Worm (Caenorhabditis elegans) whole organism, dauer: ENCODE results near the gene nucl-1.

ENCODE experiments used
- unc-62 ChIP-seq: sonication (generic microtip); optimal IDR thresholded peaks from 2 replicates; lab custom pipeline; 2017; ENCODE audit warnings: missing biosample characterization, missing genetic modification reagents, missing genetic modification characterization

Gene nucl-1

ce11 chrIV:8299636-8300035, 10.3 kb upstream of the nucl-1 start, which contains the start of gene F35H10.6:
TSS of gene F35H10.6 (plus strand) at chrIV:8299936.
- TF ChIP-seq unc-62 (GFP tag; lab: Kevin White, UChicago) = no peak

ce11 chrIV:8297192-8297591, 7.9 kb upstream of the nucl-1 start, which contains the start of gene nprl-3:
TSS of gene nprl-3 (plus strand) at chrIV:8297492.
- TF ChIP-seq unc-62 (GFP tag; lab: Kevin White, UChicago) = no peak

ce11 chrIV:8294650-8295049, 5.3 kb upstream of the nucl-1 start, which contains the start of gene tbce-1:
TSS of gene tbce-1 (plus strand) at chrIV:8294690.
- TF ChIP-seq unc-62 (GFP tag; lab: Kevin White, UChicago) = no peak

ce11 chrIV:8291232-8291631, 1.9 kb upstream of the nucl-1 start, which contains the start of gene K07H8.2:
TSS of gene K07H8.2 (plus strand) at chrIV:8291532.
- TF ChIP-seq unc-62 (GFP tag; lab: Kevin White, UChicago) = no peak

- TF ChIP-seq unc-62 (GFP tag; lab: Kevin White, UChicago) = no peak
Measured at ce11 chrIV:8289580-8290323, 422 bp upstream of the nucl-1 start, which contains the start of gene daf-31. TSS of gene daf-31 (plus strand) at chrIV:8290273.

- no peak for TF ChIP-seq unc-62 (GFP tag; lab: Kevin White, UChicago)
Measured at ce11 chrIV:8289105-8289504, 225 bp downstream of the nucl-1 start.

ce11 chrIV:8287287-8287686, 2.0 kb downstream of the nucl-1 start:
- no peak for TF ChIP-seq unc-62 (GFP tag; lab: Kevin White, UChicago)

ce11 chrIV:8286352-8286751, 3.0 kb downstream of the nucl-1 start, which contains the start of gene K07H8.9:
TSS of gene K07H8.9 (minus strand) at chrIV:8286476.
- TF ChIP-seq unc-62 (GFP tag; lab: Kevin White, UChicago) = no peak

ce11 chrIV:8283214-8283613, 6.1 kb downstream of the nucl-1 start:
- TF ChIP-seq unc-62 (GFP tag; lab: Kevin White, UChicago) = no peak

- TF ChIP-seq unc-62 (GFP tag; lab: Kevin White, UChicago) = no peak
Measured at ce11 chrIV:8276609-8277008, 12.7 kb downstream of the nucl-1 start, which contains the start of gene K07H8.12. TSS of gene K07H8.12 (minus strand) at chrIV:8276709.

- TF ChIP-seq unc-62 (GFP tag; lab: Kevin White, UChicago) = no peak
Measured at ce11 chrIV:8275232-8275631, 14.1 kb downstream of the nucl-1 start, which contains the start of gene K07H8.11. TSS of gene K07H8.11 (minus strand) at chrIV:8275332.

ce11 chrIV:8273334-8273733, 16.0 kb downstream of the nucl-1 start:
- TF ChIP-seq unc-62 (GFP tag; lab: Kevin White, UChicago) = no peak

ce11 chrIV:8268024-8268423, 21.3 kb downstream of the nucl-1 start, which contains the start of the genes K07H8.5 and K07H8.8:
TSS of gene K07H8.5 (plus strand) at chrIV:8268324.
TSS of gene K07H8.8 (minus strand) at chrIV:8268412.
- no peak for TF ChIP-seq unc-62 (GFP tag; lab: Kevin White, UChicago)

- TF ChIP-seq unc-62 (GFP tag; lab: Kevin White, UChicago) = no peak
Measured at ce11 chrIV:8266024-8266949, 23.0 kb downstream of the nucl-1 start.

ce11 chrIV:8262671-8263070, 26.7 kb downstream of the nucl-1 start:
- no peak for TF ChIP-seq unc-62 (GFP tag; lab: Kevin White, UChicago)
